Fruit fly (Drosophila melanogaster): Measurements from ENCODE around the gene CG3703.

- TF ChIP-seq CG8478 (optimal IDR thresholded peaks at IDR 0.05) (no peak), CTCF (optimal IDR thresholded peaks at IDR 0.05) (no peak)
These were observed 40.3 kb upstream of the CG3703 start for dm6 chrX:985911-986310.
